Fruit fly (Drosophila melanogaster) whole organism, embryonic: Measurements from ENCODE around the gene Cdc16.
A peak's percentile ranks its signal among the peaks of the same experiment; 100 is the strongest.

Experiments used
- Antp ChIP-seq: fragments of 200-800 bp; sonication (Bioruptor generic); optimal IDR thresholded peaks from 3 replicates; lab custom pipeline; 2016; ENCODE audit warnings: missing biosample characterization, missing genetic modification characterization
- Awh ChIP-seq: fragments of 200-800 bp; sonication (Bioruptor generic); IDR thresholded peaks from 2 replicates; pipeline ENCODE4, ENCODE4 v1.3.6; 2022; ENCODE audit warnings: missing biosample characterization, missing genetic modification characterization
- CG10147 ChIP-seq: fragments of 200-800 bp; sonication (Bioruptor generic); optimal IDR thresholded peaks from 2 replicates; lab custom pipeline; 2019; ENCODE audit warnings: missing biosample characterization, mild to moderate bottlenecking, missing genetic modification characterization, moderate library complexity
- CG10431 ChIP-seq: fragments of 200-800 bp; sonication (Bioruptor generic); optimal IDR thresholded peaks from 3 replicates; lab custom pipeline; 2018; ENCODE audit warnings: missing biosample characterization, mild to moderate bottlenecking, missing genetic modification characterization
- CG10565 ChIP-seq: fragments of 200-800 bp; sonication (Bioruptor generic); optimal IDR thresholded peaks from 3 replicates; lab custom pipeline; 2016; ENCODE audit warnings: missing biosample characterization, mild to moderate bottlenecking, missing genetic modification characterization
- CG11093 ChIP-seq: fragments of 200-800 bp; sonication (Bioruptor generic); IDR thresholded peaks from 3 replicates; pipeline ENCODE4 v1.3.6; 2022; ENCODE audit warnings: missing biosample characterization, missing genetic modification characterization
- CG13775 ChIP-seq: fragments of 200-800 bp; sonication (Bioruptor generic); optimal IDR thresholded peaks from 3 replicates; lab custom pipeline; 2017; ENCODE audit warnings: missing biosample characterization, mild to moderate bottlenecking, missing genetic modification characterization
- CG14050 ChIP-seq: fragments of 200-800 bp; sonication (Bioruptor generic); IDR thresholded peaks from 3 replicates; pipeline ENCODE4 v1.3.6; 2022; ENCODE audit warnings: missing biosample characterization, missing genetic modification characterization
- CG14710 ChIP-seq: fragments of 200-800 bp; sonication (Bioruptor generic); optimal IDR thresholded peaks from 3 replicates; lab custom pipeline; 2019; ENCODE audit warnings: missing biosample characterization, mild to moderate bottlenecking, missing genetic modification characterization, moderate library complexity
- CG16779 ChIP-seq: fragments of 200-800 bp; sonication (Bioruptor generic); IDR thresholded peaks from 2 replicates; pipeline ENCODE4 v1.3.6; 2022; ENCODE audit warnings: missing biosample characterization, missing genetic modification characterization
- CG16863 ChIP-seq: fragments of 200-800 bp; sonication (Bioruptor generic); optimal IDR thresholded peaks from 3 replicates; lab custom pipeline; 2016; ENCODE audit warnings: missing biosample characterization, missing genetic modification characterization
- CG18619 ChIP-seq: fragments of 200-800 bp; sonication (Bioruptor generic); optimal IDR thresholded peaks from 3 replicates; lab custom pipeline; 2017; ENCODE audit warnings: missing biosample characterization, mild to moderate bottlenecking, missing genetic modification characterization
- CG2120 ChIP-seq: fragments of 200-800 bp; sonication (Bioruptor generic); optimal IDR thresholded peaks from 3 replicates; lab custom pipeline; 2016; ENCODE audit warnings: missing biosample characterization, missing genetic modification characterization
- CG2129 ChIP-seq: fragments of 200-800 bp; sonication (Bioruptor generic); IDR thresholded peaks from 2 replicates; pipeline ENCODE4 v1.3.6; 2022; ENCODE audit warnings: missing biosample characterization, missing genetic modification characterization; ENCODE audit not compliant: partially characterized antibody
- CG2199 ChIP-seq: fragments of 200-800 bp; sonication (Bioruptor generic); IDR thresholded peaks from 3 replicates; pipeline ENCODE4 v1.3.6; 2022; ENCODE audit warnings: missing biosample characterization, missing genetic modification characterization
- CG2678 ChIP-seq: fragments of 200-800 bp; sonication (Bioruptor generic); optimal IDR thresholded peaks from 3 replicates; lab custom pipeline; 2019; ENCODE audit warnings: missing biosample characterization, mild to moderate bottlenecking, missing genetic modification characterization, moderate library complexity
- CG30431 ChIP-seq: fragments of 200-800 bp; sonication (Bioruptor generic); optimal IDR thresholded peaks from 2 replicates; lab custom pipeline; 2017; ENCODE audit warnings: missing biosample characterization, missing genetic modification characterization
- CG3726 ChIP-seq: fragments of 200-800 bp; sonication (Bioruptor generic); IDR thresholded peaks from 3 replicates; pipeline ENCODE4, ENCODE4 v1.3.6; 2022; ENCODE audit warnings: missing biosample characterization, missing genetic modification characterization
- CG4360 ChIP-seq: fragments of 200-800 bp; sonication (Bioruptor generic); IDR thresholded peaks from 2 replicates; pipeline ENCODE4 v1.3.6; 2022; ENCODE audit warnings: missing biosample characterization, missing genetic modification characterization
- CG7987 ChIP-seq: fragments of 200-800 bp; sonication (Bioruptor generic); optimal IDR thresholded peaks from 2 replicates; lab custom pipeline; 2018; ENCODE audit warnings: missing biosample characterization, mild to moderate bottlenecking, missing genetic modification characterization, moderate library complexity
- CG8924 ChIP-seq: fragments of 200-800 bp; optimal IDR thresholded peaks from 3 replicates; lab custom pipeline; 2019; ENCODE audit warnings: missing biosample characterization, mild to moderate bottlenecking, missing genetic modification characterization, moderate library complexity
- CG9727 ChIP-seq: fragments of 200-800 bp; sonication (Bioruptor generic); optimal IDR thresholded peaks from 3 replicates; lab custom pipeline; 2017; ENCODE audit warnings: missing biosample characterization, mild to moderate bottlenecking, missing genetic modification characterization
- Deaf1 ChIP-seq: fragments of 200-800 bp; optimal IDR thresholded peaks from 3 replicates; lab custom pipeline; 2019; ENCODE audit warnings: missing biosample characterization, mild to moderate bottlenecking, missing genetic modification characterization, moderate library complexity
- Fer2 ChIP-seq: fragments of 200-800 bp; sonication (Bioruptor generic); optimal IDR thresholded peaks from 2 replicates; lab custom pipeline; 2018; ENCODE audit warnings: missing biosample characterization, mild to moderate bottlenecking, missing genetic modification characterization, moderate library complexity
- GATAe ChIP-seq: fragments of 200-800 bp; sonication (Bioruptor generic); conservative IDR thresholded peaks from 2 replicates; pipeline ENCODE4 v1.3.6; 2022; ENCODE audit warnings: missing biosample characterization, missing genetic modification characterization
- Gsc ChIP-seq: fragments of 200-800 bp; sonication (Bioruptor generic); IDR thresholded peaks from 2 replicates; pipeline ENCODE4 v1.3.6; 2022; ENCODE audit warnings: missing biosample characterization, missing genetic modification characterization
- MESR4 ChIP-seq: fragments of 200-800 bp; sonication (Bioruptor generic); optimal IDR thresholded peaks from 2 replicates; lab custom pipeline; 2018; ENCODE audit warnings: missing biosample characterization, mild to moderate bottlenecking, missing genetic modification characterization, moderate library complexity
- Max ChIP-seq: fragments of 200-800 bp; sonication (Bioruptor generic); optimal IDR thresholded peaks from 2 replicates; lab custom pipeline; 2016; ENCODE audit warnings: missing biosample characterization, mild to moderate bottlenecking, missing genetic modification characterization
- Mes4 ChIP-seq: fragments of 200-800 bp; sonication (Bioruptor generic); optimal IDR thresholded peaks from 2 replicates; lab custom pipeline; 2016; ENCODE audit warnings: missing biosample characterization, missing genetic modification characterization
- PHDP ChIP-seq: fragments of 200-800 bp; sonication (Bioruptor generic); optimal IDR thresholded peaks from 3 replicates; lab custom pipeline; 2018; ENCODE audit warnings: missing biosample characterization, mild to moderate bottlenecking, missing genetic modification characterization, moderate library complexity
- Rfx ChIP-seq: fragments of 200-800 bp; sonication (Bioruptor generic); IDR thresholded peaks from 2 replicates; pipeline ENCODE4 v1.3.6; 2022; ENCODE audit warnings: missing biosample characterization, missing genetic modification characterization
- Sin3A ChIP-seq: fragments of >200 bp; optimal IDR thresholded peaks from 2 replicates; lab custom pipeline; 2018
- Tbp ChIP-seq: fragments of >200 bp; optimal IDR thresholded peaks from 2 replicates; lab custom pipeline; 2018; ENCODE audit warnings: missing biosample characterization, missing genetic modification characterization
- ac ChIP-seq: fragments of 200-800 bp; sonication (Bioruptor generic); optimal IDR thresholded peaks from 3 replicates; lab custom pipeline; 2017; ENCODE audit warnings: missing biosample characterization, mild to moderate bottlenecking, missing genetic modification characterization
- ap ChIP-seq: fragments of 200-800 bp; sonication (Bioruptor generic); IDR thresholded peaks from 2 replicates; pipeline ENCODE4 v1.3.6; 2022; ENCODE audit warnings: missing biosample characterization, missing genetic modification characterization
- bbx ChIP-seq: fragments of 200-800 bp; sonication (Bioruptor generic); IDR thresholded peaks from 2 replicates; pipeline ENCODE4 v1.3.6; 2022; ENCODE audit warnings: missing biosample characterization, missing genetic modification characterization; ENCODE audit not compliant: partially characterized antibody
- chif ChIP-seq, 2 experiments: fragments of 200-800 bp; sonication (Bioruptor generic); optimal IDR thresholded peaks; 3 replicates each; lab custom pipeline; 2016; ENCODE audit warnings: missing biosample characterization in 2 of 2, missing genetic modification characterization in 2 of 2
- corto ChIP-seq: fragments of 200-800 bp; sonication (Bioruptor generic); optimal IDR thresholded peaks from 2 replicates; lab custom pipeline; 2016; ENCODE audit warnings: missing biosample characterization, mild to moderate bottlenecking, missing genetic modification characterization, moderate library complexity
- ems ChIP-seq: fragments of 200-800 bp; sonication (Bioruptor generic); optimal IDR thresholded peaks from 3 replicates; lab custom pipeline; 2016; ENCODE audit warnings: missing biosample characterization, missing genetic modification characterization
- exex ChIP-seq: fragments of 200-800 bp; sonication (Bioruptor generic); optimal IDR thresholded peaks from 4 replicates; lab custom pipeline; 2018; ENCODE audit warnings: missing biosample characterization, mild to moderate bottlenecking, missing genetic modification characterization, moderate library complexity
- grn ChIP-seq: fragments of 200-800 bp; sonication (Bioruptor generic); optimal IDR thresholded peaks from 3 replicates; lab custom pipeline; 2017; ENCODE audit warnings: missing biosample characterization, missing genetic modification characterization
- gsb-n ChIP-seq: fragments of 200-800 bp; sonication (Bioruptor generic); optimal IDR thresholded peaks from 3 replicates; lab custom pipeline; 2018; ENCODE audit warnings: missing biosample characterization, mild to moderate bottlenecking, missing genetic modification characterization
- hbn ChIP-seq: fragments of 200-800 bp; sonication (Bioruptor generic); IDR thresholded peaks from 2 replicates; pipeline ENCODE4 v1.3.6; 2022; ENCODE audit warnings: missing biosample characterization, missing genetic modification characterization; ENCODE audit not compliant: partially characterized antibody
- lola ChIP-seq, 3 experiments: fragments of >200 bp in 2 of 3; fragments of 200-800 bp in 1 of 3; sonication (Bioruptor generic) in 1 of 3; optimal IDR thresholded peaks; 2 replicates each; lab custom pipeline; 2017 to 2019; ENCODE audit warnings: missing biosample characterization in 3 of 3, missing genetic modification characterization in 3 of 3, mild to moderate bottlenecking in 1 of 3, moderate library complexity in 1 of 3
- oc ChIP-seq: fragments of 200-800 bp; sonication (Bioruptor generic); optimal IDR thresholded peaks from 2 replicates; lab custom pipeline; 2018; ENCODE audit warnings: missing biosample characterization, mild to moderate bottlenecking, missing genetic modification characterization, moderate library complexity
- pita ChIP-seq: fragments of 200-800 bp; sonication (Bioruptor generic); optimal IDR thresholded peaks from 2 replicates; lab custom pipeline; 2017; ENCODE audit warnings: missing biosample characterization, mild to moderate bottlenecking, missing genetic modification characterization
- pnt ChIP-seq: fragments of 200-800 bp; sonication (Bioruptor generic); optimal IDR thresholded peaks from 3 replicates; lab custom pipeline; 2016; ENCODE audit warnings: missing biosample characterization, missing genetic modification characterization
- pros ChIP-seq: fragments of 200-800 bp; sonication (Bioruptor generic); optimal IDR thresholded peaks from 3 replicates; lab custom pipeline; 2019; ENCODE audit warnings: missing biosample characterization, mild to moderate bottlenecking, missing genetic modification characterization, moderate library complexity
- pum ChIP-seq: fragments of 200-800 bp; sonication (Bioruptor generic); optimal IDR thresholded peaks from 2 replicates; lab custom pipeline; 2016; ENCODE audit warnings: missing biosample characterization, missing genetic modification characterization
- sd ChIP-seq: fragments of 200-800 bp; sonication (Bioruptor generic); optimal IDR thresholded peaks from 3 replicates; lab custom pipeline; 2018; ENCODE audit warnings: missing biosample characterization, mild to moderate bottlenecking, missing genetic modification characterization, moderate library complexity
- tup ChIP-seq: fragments of 200-800 bp; sonication (Bioruptor generic); optimal IDR thresholded peaks from 2 replicates; lab custom pipeline; 2016; ENCODE audit warnings: missing biosample characterization, mild to moderate bottlenecking, missing genetic modification characterization, moderate library complexity
- yki ChIP-seq: fragments of >200 bp; optimal IDR thresholded peaks from 3 replicates; lab custom pipeline; 2018

Gene Cdc16

DNA sequence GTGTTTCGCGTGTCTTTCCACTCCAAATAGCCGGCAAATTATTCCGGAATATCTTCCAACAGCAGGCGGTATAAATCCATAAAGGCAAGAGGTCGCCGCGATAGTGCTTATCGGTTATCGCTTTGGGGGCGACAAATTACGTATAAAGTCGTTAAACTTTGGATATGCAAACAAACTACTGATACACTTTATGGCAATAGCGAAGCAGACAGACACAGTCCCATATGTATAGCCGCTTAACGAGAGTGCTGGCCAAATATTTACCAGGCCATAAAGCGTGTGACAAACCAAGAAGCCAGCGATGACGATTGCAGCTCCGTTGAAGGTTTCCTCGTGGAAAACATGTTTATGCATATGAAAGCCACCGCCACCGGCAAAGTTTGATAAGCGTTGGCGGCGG is 3.3 kb downstream of the Cdc16 start (continued):
- no peak for TF ChIP-seq Tbp (GFP tag; lab: Kevin White, UChicago)
- TF ChIP-seq pros (GFP tag; lab: Kevin White, UChicago): no peak
- TF ChIP-seq CG7987 (GFP tag; lab: Kevin White, UChicago): peak; percentile 61
- TF ChIP-seq chif (GFP tag; optimal IDR thresholded peaks at IDR 0.05; lab: Kevin White, UChicago): no peak
- TF ChIP-seq CG11093 (GFP tag; lab: Robert Waterston, UW): no peak
- no peak for TF ChIP-seq hbn (GFP tag; lab: Robert Waterston, UW)
- no peak for TF ChIP-seq MESR4 (GFP tag; lab: Kevin White, UChicago)
- no peak for TF ChIP-seq CG10147 (GFP tag; lab: Kevin White, UChicago)
- TF ChIP-seq CG2678 (tag; lab: Kevin White, UChicago): peak; percentile 62
- TF ChIP-seq CG2120 (GFP tag; lab: Kevin White, UChicago): no peak
- TF ChIP-seq ap (GFP tag; lab: Robert Waterston, UW): no peak
- no peak for TF ChIP-seq oc (tag; lab: Kevin White, UChicago)
- TF ChIP-seq CG8924: no peak
- TF ChIP-seq CG14710 (tag; lab: Kevin White, UChicago): no peak
- TF ChIP-seq yki (lab: Kevin White, UChicago): no peak
- TF ChIP-seq Rfx: peak; percentile 36; the same call in 1 of the 2 replicates
- no peak for TF ChIP-seq bbx (GFP tag; lab: Robert Waterston, UW)
- no peak for TF ChIP-seq gsb-n (tag; lab: Kevin White, UChicago)
- no peak for TF ChIP-seq CG10565 (GFP tag; lab: Kevin White, UChicago)
- no peak for TF ChIP-seq CG2199 (GFP tag; lab: Robert Waterston, UW)
- no peak for TF ChIP-seq Antp (GFP tag; lab: Kevin White, UChicago)
- no peak for TF ChIP-seq tup (GFP tag; lab: Kevin White, UChicago)
- TF ChIP-seq Max (GFP tag; lab: Kevin White, UChicago): no peak
- TF ChIP-seq Fer2 (tag; lab: Kevin White, UChicago): no peak
- TF ChIP-seq pita (GFP tag; lab: Kevin White, UChicago): no peak
- TF ChIP-seq CG18619: peak; percentile 12
- TF ChIP-seq sd: no peak
- no peak for TF ChIP-seq corto (GFP tag; lab: Kevin White, UChicago)
- TF ChIP-seq CG16863: no peak
- TF ChIP-seq exex: peak; percentile 46
- TF ChIP-seq Mes4 (GFP tag; lab: Kevin White, UChicago): no peak
- TF ChIP-seq CG16779 (GFP tag; lab: Robert Waterston, UW): no peak
- TF ChIP-seq lola (GFP tag; optimal IDR thresholded peaks at IDR 0.05; lab: Kevin White, UChicago): no peak
- no peak for TF ChIP-seq CG2129
- no peak for TF ChIP-seq CG30431 (GFP tag; lab: Kevin White, UChicago)
- no peak for TF ChIP-seq grn (GFP tag; lab: Kevin White, UChicago)
- TF ChIP-seq ac (GFP tag; lab: Kevin White, UChicago): no peak
- TF ChIP-seq Gsc (GFP tag; lab: Robert Waterston, UW): no peak
- TF ChIP-seq CG13775 (GFP tag; lab: Kevin White, UChicago): no peak
- no peak for TF ChIP-seq CG10431
- TF ChIP-seq GATAe (GFP tag; lab: Robert Waterston, UW): no peak
- no peak for TF ChIP-seq CG3726 (GFP tag; lab: Robert Waterston, UW)
- no peak for TF ChIP-seq pum
- TF ChIP-seq Deaf1 (tag; lab: Kevin White, UChicago): no peak
- peak; percentile 63 for TF ChIP-seq PHDP (tag; lab: Kevin White, UChicago)
- no peak for TF ChIP-seq CG4360 (GFP tag; lab: Robert Waterston, UW)
- no peak for TF ChIP-seq CG9727
- no peak for TF ChIP-seq ems (GFP tag; lab: Kevin White, UChicago)
- no peak for TF ChIP-seq pnt (GFP tag; lab: Kevin White, UChicago)
- no peak for TF ChIP-seq CG14050 (GFP tag; lab: Robert Waterston, UW)
- TF ChIP-seq Sin3A: no peak
- TF ChIP-seq Awh (GFP tag; lab: Robert Waterston, UW): peak; percentile 35; the same call in 1 of the 2 replicates
